Fruit fly (Drosophila melanogaster) whole organism: ENCODE measurements around the gene Dip-B.

ENCODE experiments used
- pan ChIP-seq: fragments of >200 bp; optimal IDR thresholded peaks from 2 replicates; lab custom pipeline; 2017
- usp ChIP-seq: fragments of >200 bp; optimal IDR thresholded peaks from 2 replicates; lab custom pipeline; 2017; ENCODE audit warnings: missing biosample characterization, missing genetic modification characterization, mixed read lengths

DNA sequence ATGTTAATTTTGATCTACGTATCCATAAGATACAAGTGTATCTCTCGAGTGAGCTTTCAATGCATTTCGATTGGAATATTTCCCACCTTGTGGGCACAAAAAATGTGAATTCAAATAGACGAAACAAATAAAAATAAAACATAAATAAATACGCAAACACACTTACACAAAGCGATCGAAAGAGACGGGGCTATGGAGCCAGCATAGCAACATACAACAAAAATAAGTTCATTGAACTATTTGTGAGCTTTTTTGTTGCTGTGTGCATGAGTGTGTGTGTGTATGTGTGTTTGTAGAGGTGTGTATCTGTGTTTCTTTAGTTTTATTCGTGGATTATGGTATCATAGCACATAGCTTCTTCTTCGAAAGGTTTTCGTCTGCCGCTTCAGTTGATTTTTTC is 38.4 kb downstream of the Dip-B start:
- TF ChIP-seq usp (GFP tag; lab: Kevin White, UChicago) (no peak), pan (lab: Kevin White, UChicago) (no peak)
